Worm (Caenorhabditis elegans) whole organism, L3 larva: ENCODE data around the gene F49F1.7.
A peak's percentile ranks its signal among the peaks of the same experiment; 100 is the strongest.

Experiments used
- ceh-16 ChIP-seq: sonication (generic microtip); optimal IDR thresholded peaks from 2 replicates; lab custom pipeline; 2017; ENCODE audit warnings: missing biosample characterization, missing genetic modification characterization
- ceh-9 ChIP-seq: sonication (generic microtip); optimal IDR thresholded peaks from 2 replicates; lab custom pipeline; 2018; ENCODE audit warnings: missing biosample characterization, missing genetic modification characterization
- daf-12 ChIP-seq: fragments of 150-350 bp; optimal IDR thresholded peaks from 2 replicates; lab custom pipeline; 2014; ENCODE audit warnings: missing biosample characterization, missing genetic modification reagents, missing genetic modification characterization
- egl-27 ChIP-seq: sonication (generic microtip); optimal IDR thresholded peaks from 4 replicates; lab custom pipeline; 2017; ENCODE audit warnings: missing biosample characterization, missing genetic modification reagents, missing genetic modification characterization
- elt-1 ChIP-seq: fragments of 150-350 bp; optimal IDR thresholded peaks from 2 replicates; lab custom pipeline; 2014; ENCODE audit warnings: missing biosample characterization, missing genetic modification characterization
- elt-2 ChIP-seq: sonication (generic microtip); optimal IDR thresholded peaks from 2 replicates; lab custom pipeline; 2016; ENCODE audit warnings: missing genetic modification reagents, mild to moderate bottlenecking, missing genetic modification characterization, missing compliant biosample characterization
- elt-3 ChIP-seq, 3 experiments: fragments of 150-350 bp in 1 of 3; sonication (generic microtip) in 2 of 3; optimal IDR thresholded peaks; 2 replicates in 2 of 3; 4 replicates in 1 of 3; lab custom pipeline; 2014 to 2017; ENCODE audit warnings: missing biosample characterization in 3 of 3, missing genetic modification characterization in 3 of 3
- eor-1 ChIP-seq, 2 experiments: fragments of 150-350 bp; optimal IDR thresholded peaks; 2 replicates each; lab custom pipeline; 2014 to 2018; ENCODE audit warnings: missing biosample characterization in 2 of 2, missing genetic modification characterization in 2 of 2
- fkh-10 ChIP-seq: sonication (generic microtip); optimal IDR thresholded peaks from 2 replicates; lab custom pipeline; 2017; ENCODE audit warnings: missing biosample characterization, missing genetic modification reagents, missing genetic modification characterization
- fkh-2 ChIP-seq: fragments of 150-350 bp; optimal IDR thresholded peaks from 2 replicates; lab custom pipeline; 2014; ENCODE audit warnings: missing biosample characterization, missing genetic modification reagents, missing genetic modification characterization
- hmg-11 ChIP-seq: sonication (generic microtip); optimal IDR thresholded peaks from 2 replicates; lab custom pipeline; 2016; ENCODE audit warnings: missing genetic modification characterization, missing compliant biosample characterization
- jun-1 ChIP-seq: fragments of 150-350 bp; optimal IDR thresholded peaks from 2 replicates; lab custom pipeline; 2014; ENCODE audit warnings: missing biosample characterization, missing genetic modification reagents, missing genetic modification characterization
- lin-15B ChIP-seq: fragments of 150-350 bp; optimal IDR thresholded peaks from 2 replicates; lab custom pipeline; 2014; ENCODE audit warnings: missing biosample characterization, missing genetic modification characterization
- lin-39 ChIP-seq: fragments of 150-350 bp; optimal IDR thresholded peaks from 2 replicates; lab custom pipeline; 2018; ENCODE audit warnings: missing biosample characterization, missing genetic modification reagents, missing genetic modification characterization
- lsy-12 ChIP-seq: sonication (generic microtip); optimal IDR thresholded peaks from 2 replicates; lab custom pipeline; 2016; ENCODE audit warnings: mild to moderate bottlenecking, missing genetic modification characterization, missing compliant biosample characterization
- mdl-1 ChIP-seq: fragments of 150-350 bp; optimal IDR thresholded peaks from 2 replicates; lab custom pipeline; 2014; ENCODE audit warnings: missing biosample characterization, missing genetic modification characterization
- mml-1 ChIP-seq: fragments of 150-350 bp; sonication (generic microtip); optimal IDR thresholded peaks from 3 replicates; lab custom pipeline; 2014; ENCODE audit warnings: missing biosample characterization, missing genetic modification characterization
- nfya-1 ChIP-seq: sonication (generic microtip); optimal IDR thresholded peaks from 2 replicates; lab custom pipeline; 2017; ENCODE audit warnings: missing genetic modification characterization, mild to moderate bottlenecking, missing compliant biosample characterization, antibody characterized with exemption, moderate library complexity; ENCODE audit not compliant: insufficient read depth
- nhr-12 ChIP-seq: fragments of 150-350 bp; optimal IDR thresholded peaks from 2 replicates; lab custom pipeline; 2014; ENCODE audit warnings: missing biosample characterization, missing genetic modification characterization
- nhr-23 ChIP-seq: fragments of 150-350 bp; optimal IDR thresholded peaks from 2 replicates; lab custom pipeline; 2014; ENCODE audit warnings: missing biosample characterization, missing genetic modification reagents, missing genetic modification characterization
- nhr-237 ChIP-seq: fragments of 150-350 bp; optimal IDR thresholded peaks from 2 replicates; lab custom pipeline; 2014; ENCODE audit warnings: missing biosample characterization, missing genetic modification characterization
- nhr-25 ChIP-seq: sonication (generic microtip); optimal IDR thresholded peaks from 2 replicates; lab custom pipeline; 2017; ENCODE audit warnings: missing biosample characterization, missing genetic modification characterization
- nhr-28 ChIP-seq: fragments of 150-350 bp; optimal IDR thresholded peaks from 2 replicates; lab custom pipeline; 2014; ENCODE audit warnings: missing biosample characterization, missing genetic modification characterization
- nhr-43 ChIP-seq: sonication (generic microtip); optimal IDR thresholded peaks from 2 replicates; lab custom pipeline; 2016; ENCODE audit warnings: mild to moderate bottlenecking, missing genetic modification characterization, missing compliant biosample characterization; ENCODE audit not compliant: poor library complexity, severe bottlenecking
- nhr-67 ChIP-seq: fragments of 150-350 bp; optimal IDR thresholded peaks from 2 replicates; lab custom pipeline; 2014; ENCODE audit warnings: missing biosample characterization, missing genetic modification characterization
- nhr-76 ChIP-seq: fragments of 150-350 bp; sonication (generic microtip); optimal IDR thresholded peaks from 5 replicates; lab custom pipeline; 2014; ENCODE audit warnings: missing biosample characterization, missing genetic modification characterization
- nhr-77 ChIP-seq: fragments of 150-350 bp; optimal IDR thresholded peaks from 2 replicates; lab custom pipeline; 2014; ENCODE audit warnings: missing biosample characterization, missing genetic modification characterization
- pha-4 ChIP-seq: fragments of 150-350 bp; optimal IDR thresholded peaks from 2 replicates; lab custom pipeline; 2014; ENCODE audit warnings: missing biosample characterization, missing genetic modification reagents, missing genetic modification characterization
- pqm-1 ChIP-seq: fragments of 150-350 bp; optimal IDR thresholded peaks from 2 replicates; lab custom pipeline; 2017; ENCODE audit warnings: missing biosample characterization, missing genetic modification characterization, inconsistent platforms
- sea-2 ChIP-seq: fragments of 150-350 bp; sonication (generic microtip); optimal IDR thresholded peaks from 4 replicates; lab custom pipeline; 2014; ENCODE audit warnings: missing biosample characterization, missing genetic modification reagents, missing genetic modification characterization
- skn-1 ChIP-seq: fragments of 150-350 bp; optimal IDR thresholded peaks from 2 replicates; lab custom pipeline; 2014; ENCODE audit warnings: missing biosample characterization, missing genetic modification characterization
- snpc-4 ChIP-seq: fragments of 150-350 bp; optimal IDR thresholded peaks from 2 replicates; lab custom pipeline; 2014; ENCODE audit warnings: missing biosample characterization, missing genetic modification characterization
- tbx-2 ChIP-seq: sonication (generic microtip); optimal IDR thresholded peaks from 2 replicates; lab custom pipeline; 2016; ENCODE audit warnings: mild to moderate bottlenecking, missing genetic modification characterization, missing compliant biosample characterization
- unc-39 ChIP-seq: sonication (generic microtip); optimal IDR thresholded peaks from 4 replicates; lab custom pipeline; 2017; ENCODE audit warnings: missing biosample characterization, missing genetic modification characterization
- unc-62 ChIP-seq: fragments of 150-350 bp; sonication (generic microtip); optimal IDR thresholded peaks from 4 replicates; lab custom pipeline; 2014; ENCODE audit warnings: missing biosample characterization, missing genetic modification reagents, missing genetic modification characterization
- ztf-11 ChIP-seq: fragments of 150-350 bp; optimal IDR thresholded peaks from 2 replicates; lab custom pipeline; 2014; ENCODE audit warnings: missing biosample characterization, missing genetic modification characterization
- ztf-4 ChIP-seq: fragments of 150-350 bp; optimal IDR thresholded peaks from 2 replicates; lab custom pipeline; 2014; ENCODE audit warnings: missing biosample characterization, missing genetic modification characterization

Gene F49F1.7

DNA sequence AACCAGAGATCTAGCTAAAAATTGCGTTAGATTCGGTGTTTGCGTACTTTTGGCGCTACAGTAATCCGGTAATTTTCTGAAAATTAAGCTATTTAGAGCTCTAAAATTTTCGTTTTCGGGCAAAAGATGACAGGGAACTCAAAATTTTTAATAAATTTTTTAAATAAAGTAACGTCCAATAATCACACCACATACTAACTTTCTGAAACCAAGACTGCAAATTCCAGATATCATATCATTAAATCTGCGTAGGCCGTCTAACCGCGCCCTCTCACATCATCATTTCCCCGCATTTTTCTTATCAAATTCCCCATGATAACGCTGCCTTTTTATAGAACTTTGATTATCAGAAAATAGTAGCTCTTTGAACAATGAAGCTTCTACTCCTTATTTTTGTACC, 8.1 kb downstream of the F49F1.7 start, which contains the start of gene drd-50:
TSS of gene drd-50 (plus strand) at position 301 of the 400 bp plus-strand sequence.
- peak; percentile 65 for TF ChIP-seq elt-2 (tag; lab: Kevin White, UChicago)
- TF ChIP-seq elt-3 (tag; optimal IDR thresholded peaks at IDR 0.05; lab: Kevin White, UChicago), result no peak
- no peak for TF ChIP-seq sea-2 (GFP tag; lab: Kevin White, UChicago)
- TF ChIP-seq, all 47 proteins: peak for 1

- no peak for TF ChIP-seq nhr-76 (tag; lab: Kevin White, UChicago)
- TF ChIP-seq nhr-77 (tag; lab: Kevin White, UChicago), result no peak
- TF ChIP-seq jun-1, result no peak
- TF ChIP-seq fkh-10 (GFP tag; lab: Kevin White, UChicago), result no peak
- no peak for TF ChIP-seq lin-15B
- no peak for TF ChIP-seq nhr-67 (tag; lab: Kevin White, UChicago)
- TF ChIP-seq egl-27 (tag; lab: Kevin White, UChicago), result no peak
- TF ChIP-seq eor-1 (tag; optimal IDR thresholded peaks at IDR 0.05; lab: Kevin White, UChicago), result no peak
- TF ChIP-seq nhr-43 (tag; lab: Kevin White, UChicago), result no peak
- TF ChIP-seq elt-1 (tag; lab: Kevin White, UChicago), result no peak
- TF ChIP-seq nhr-12 (tag; lab: Kevin White, UChicago), result no peak
- no peak for TF ChIP-seq ztf-4
- TF ChIP-seq nhr-28 (tag; lab: Kevin White, UChicago), result no peak
- TF ChIP-seq hmg-11 (tag; lab: Kevin White, UChicago), result no peak
- no peak for TF ChIP-seq elt-3 (tag; optimal IDR thresholded peaks at IDR 0.05; lab: Kevin White, UChicago)
- TF ChIP-seq nfya-1 (tag; lab: Kevin White, UChicago), result no peak
- no peak for TF ChIP-seq pqm-1 (tag; lab: Kevin White, UChicago)
- TF ChIP-seq snpc-4 (tag; lab: Kevin White, UChicago), result no peak
Measured at ce11 chrIV:4115634-4116033, 9.9 kb downstream of the F49F1.7 start, which contains the start of the genes F49F1.4 and F49F1.2. Gene F49F1.4, minus strand, starts transcription at chrIV:4115734. Gene F49F1.2, plus strand, starts transcription at chrIV:4115943.

ce11 chrIV:4114526-4114925, 11.0 kb downstream of the F49F1.7 start, which contains the start of gene F49F1.15:
Gene F49F1.15, minus strand, starts transcription at chrIV:4114626.
- TF ChIP-seq lsy-12 (no peak), nhr-23 (tag; lab: Kevin White, UChicago) (no peak), ztf-4 (no peak)

DNA sequence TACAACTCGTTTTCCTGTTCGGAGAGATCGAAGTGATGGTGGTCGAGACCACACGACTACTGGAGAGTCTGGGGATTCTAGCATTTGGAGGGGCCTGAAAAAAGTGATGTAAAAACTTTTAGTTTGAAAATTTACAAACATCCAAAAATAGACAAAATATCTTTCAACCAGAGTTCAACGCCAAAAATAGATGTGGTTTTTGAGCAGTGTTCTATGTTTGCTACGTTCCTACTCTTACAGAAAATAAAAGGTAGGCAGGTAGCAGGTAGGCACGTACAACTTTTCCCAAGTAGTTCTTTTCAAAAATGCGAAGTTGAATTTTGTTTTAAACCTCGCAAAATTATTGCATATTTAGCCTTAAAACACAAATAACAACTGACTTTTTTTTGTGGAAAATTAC, 13.2 kb downstream of the F49F1.7 start, which contains the start of gene F49F1.14:
TSS of gene F49F1.14 (minus strand) at position 101 of the 400 bp plus-strand sequence.
- TF ChIP-seq lsy-12, result no peak
- TF ChIP-seq fkh-2 (tag; lab: Kevin White, UChicago), result no peak
- no peak for TF ChIP-seq sea-2 (GFP tag; lab: Kevin White, UChicago)
- TF ChIP-seq hmg-11 (tag; lab: Kevin White, UChicago), result no peak
- no peak for TF ChIP-seq unc-39 (tag; lab: Kevin White, UChicago)
- no peak for TF ChIP-seq ceh-9
- TF ChIP-seq daf-12 (tag; lab: Kevin White, UChicago), result no peak
- TF ChIP-seq mdl-1 (tag; lab: Kevin White, UChicago), result no peak
- TF ChIP-seq ztf-11 (tag; lab: Kevin White, UChicago), result no peak
- TF ChIP-seq lin-15B, result no peak
- no peak for TF ChIP-seq jun-1
- no peak for TF ChIP-seq nhr-25
- no peak for TF ChIP-seq nhr-237 (tag; lab: Kevin White, UChicago)

ce11 chrIV:4108767-4109166, 16.8 kb downstream of the F49F1.7 start, which contains the start of gene C35B1.7:
Gene C35B1.7, plus strand, starts transcription at chrIV:4109067.
- no peak for TF ChIP-seq ceh-16 (tag; lab: Kevin White, UChicago)
- no peak for TF ChIP-seq pqm-1 (tag; lab: Kevin White, UChicago)
- TF ChIP-seq skn-1 (tag; lab: Kevin White, UChicago), result no peak

ce11 chrIV:4102720-4103119, 22.8 kb downstream of the F49F1.7 start, which contains the start of gene ubc-1:
Gene ubc-1, plus strand, starts transcription at chrIV:4103020.
- TF ChIP-seq unc-62 (GFP tag; lab: Kevin White, UChicago) (no peak), egl-27 (tag; lab: Kevin White, UChicago) (no peak), lin-39 (tag; lab: Kevin White, UChicago) (no peak), nhr-43 (tag; lab: Kevin White, UChicago) (no peak), pha-4 (tag; lab: Kevin White, UChicago) (no peak), tbx-2 (tag; lab: Kevin White, UChicago) (no peak), nhr-76 (tag; lab: Kevin White, UChicago) (no peak), mml-1 (tag; lab: Kevin White, UChicago) (no peak)
